Worm (Caenorhabditis elegans): ENCODE results near the gene F42A6.6.

F42A6.6 gene

DNA sequence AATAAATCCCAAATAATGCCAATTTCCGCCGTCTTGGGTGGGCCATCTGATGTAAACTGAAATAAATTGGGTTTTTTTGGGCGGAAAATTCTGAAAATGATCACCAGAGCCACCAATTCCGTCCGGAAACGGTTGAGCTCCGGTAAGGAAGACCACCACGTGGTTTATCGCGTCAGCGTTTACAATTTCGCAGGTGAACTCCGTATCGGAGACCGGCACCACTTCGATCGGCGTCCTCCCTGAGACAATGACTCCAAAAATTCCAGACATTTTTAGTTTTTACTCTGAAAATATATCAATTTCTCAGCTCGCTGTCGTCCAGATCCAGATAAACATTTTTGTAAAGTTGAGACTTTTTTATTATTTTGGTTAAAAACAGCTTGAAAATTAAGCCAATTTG, at the start of gene F42A6.6:
TSS of gene F42A6.6 (minus strand) at position 289 of the 400 bp plus-strand sequence.
- TF ChIP-seq ceh-62 (tag; optimal IDR thresholded peaks at IDR 0.05) = no peak
- TF ChIP-seq unc-39 (tag; optimal IDR thresholded peaks at IDR 0.05) = no peak
- no peak for TF ChIP-seq unc-62 (GFP tag; optimal IDR thresholded peaks at IDR 0.05 in 1 of 2)
- no peak for TF ChIP-seq unc-62 (tag; optimal IDR thresholded peaks at IDR 0.05)
- TF ChIP-seq nhr-76 (tag; optimal IDR thresholded peaks at IDR 0.05) = no peak
- TF ChIP-seq nhr-11 (tag; optimal IDR thresholded peaks at IDR 0.05) = no peak
- TF ChIP-seq ceh-82 (tag; optimal IDR thresholded peaks at IDR 0.05) = no peak
- TF ChIP-seq jun-1 (tag; optimal IDR thresholded peaks at IDR 0.05) = no peak
- peak; percentile 42 for TF ChIP-seq dmd-6 (GFP tag; IDR thresholded peaks at IDR 0.05)
- TF ChIP-seq dmd-9 (GFP tag; IDR thresholded peaks at IDR 0.05) = no peak
- peak in 1 of 2 experiments; percentile 53 for TF ChIP-seq lsy-2 (tag; optimal IDR thresholded peaks at IDR 0.05)
- no peak for TF ChIP-seq ceh-44 (GFP tag; IDR thresholded peaks at IDR 0.05)
- 0 out of 2 replicates have a peak, but pooled peaks have one; percentile 33 for TF ChIP-seq F26F4.8 (GFP tag; conservative IDR thresholded peaks at IDR 0.05)
- TF ChIP-seq zip-2 (tag; optimal IDR thresholded peaks at IDR 0.05) = no peak
- TF ChIP-seq daf-12 (tag; optimal IDR thresholded peaks at IDR 0.05) = no peak
- peak; percentile 33 for TF ChIP-seq duxl-1 (tag; optimal IDR thresholded peaks at IDR 0.05; ENCODE audit: poor library complexity)
- TF ChIP-seq dve-1 (tag; optimal IDR thresholded peaks at IDR 0.05; ENCODE audit: insufficient read depth) = peak; percentile 34
- TF ChIP-seq F37D6.2 (tag; optimal IDR thresholded peaks at IDR 0.05) = no peak
- 0 out of 2 replicates have a peak, but pooled peaks have one; percentile 67 for TF ChIP-seq Y75B8A.6 (GFP tag; IDR thresholded peaks at IDR 0.05)
- TF ChIP-seq lin-29 (GFP tag; IDR thresholded peaks at IDR 0.05) = no peak
- TF ChIP-seq lin-13 (GFP tag; optimal IDR thresholded peaks at IDR 0.05) = peak; percentile 52
- TF ChIP-seq lin-1 (GFP tag; IDR thresholded peaks at IDR 0.05) = no peak; the same call in 1 of the 2 replicates
- TF ChIP-seq Y5F2A.4 (GFP tag; optimal IDR thresholded peaks at IDR 0.05) = peak; percentile 77
- TF ChIP-seq nhr-111 (GFP tag; optimal IDR thresholded peaks at IDR 0.05) = no peak
- no peak for TF ChIP-seq D1046.2 (GFP tag; IDR thresholded peaks at IDR 0.05)
- peak; percentile 46 for TF ChIP-seq spr-3 (GFP tag; optimal IDR thresholded peaks at IDR 0.05)
- TF ChIP-seq saeg-2 (GFP tag; IDR thresholded peaks at IDR 0.05) = peak; percentile 63; the same call in 1 of the 2 replicates
- TF ChIP-seq skn-1 (tag; optimal IDR thresholded peaks at IDR 0.05) = no peak
- TF ChIP-seq unc-130 (GFP tag; optimal IDR thresholded peaks at IDR 0.05) = peak; percentile 21
- peak; percentile 43 for TF ChIP-seq hlh-11 (tag; optimal IDR thresholded peaks at IDR 0.05)
- peak; percentile 87 for TF ChIP-seq egl-43 (GFP tag; IDR thresholded peaks at IDR 0.05)
- TF ChIP-seq tag-97 (GFP tag; IDR thresholded peaks at IDR 0.05) = no peak
- peak; percentile 87 for TF ChIP-seq pha-4 (GFP tag; IDR thresholded peaks at IDR 0.05)
- TF ChIP-seq pha-4 (tag; optimal IDR thresholded peaks at IDR 0.05) = no peak
- TF ChIP-seq zfp-2 (tag; optimal IDR thresholded peaks at IDR 0.05) = no peak
- no peak for TF ChIP-seq fkh-10 (GFP tag; optimal IDR thresholded peaks at IDR 0.05)
- 0 out of 2 replicates have a peak, but pooled peaks have one; percentile 35 for TF ChIP-seq mdt-29 (GFP tag; IDR thresholded peaks at IDR 0.05)
- no peak for TF ChIP-seq mxl-2 (GFP tag; conservative IDR thresholded peaks at IDR 0.05)
- no peak for TF ChIP-seq hlh-30 (tag; optimal IDR thresholded peaks at IDR 0.05; ENCODE audit: insufficient read depth)
- TF ChIP-seq mep-1 (tag; optimal IDR thresholded peaks at IDR 0.05) = peak; percentile 40
- no peak for TF ChIP-seq lir-3 (tag; optimal IDR thresholded peaks at IDR 0.05)
- TF ChIP-seq ZK546.5 (tag; optimal IDR thresholded peaks at IDR 0.05) = no peak
- TF ChIP-seq ctbp-1 (GFP tag; IDR thresholded peaks at IDR 0.05) = peak; percentile 36; the same call in 1 of the 2 replicates
- 0 out of 2 replicates have a peak, but pooled peaks have one; percentile 22 for TF ChIP-seq tra-1 (GFP tag; IDR thresholded peaks at IDR 0.05)
- peak; percentile 62 for TF ChIP-seq nhr-102 (tag; optimal IDR thresholded peaks at IDR 0.05)
- no peak for TF ChIP-seq F44E2.7 (GFP tag; IDR thresholded peaks at IDR 0.05)
- no peak for TF ChIP-seq nhr-28 (tag; optimal IDR thresholded peaks at IDR 0.05)
- no peak for TF ChIP-seq nhr-48 (tag; optimal IDR thresholded peaks at IDR 0.05)
- TF ChIP-seq aha-1 (tag) = peak; percentile 80
- no peak for TF ChIP-seq attf-4 (tag; optimal IDR thresholded peaks at IDR 0.05)
- no peak; the same call in 1 of the 2 replicates for TF ChIP-seq set-16 (GFP tag; IDR thresholded peaks at IDR 0.05)
- peak; percentile 33 for TF ChIP-seq rbr-2 (tag; optimal IDR thresholded peaks at IDR 0.05)

Measured in whole organism, L4 larva.